Worm (Caenorhabditis elegans) whole organism, L3 larva: ENCODE results near the gene C10A4.10.
A peak's percentile ranks its signal among the peaks of the same experiment; 100 is the strongest.

Experiments used
- R02D3.7 ChIP-seq: fragments of 150-350 bp; optimal IDR thresholded peaks from 2 replicates; lab custom pipeline; 2014; ENCODE audit warnings: missing biosample characterization, missing genetic modification characterization
- ZK546.5 ChIP-seq: sonication (generic microtip); optimal IDR thresholded peaks from 2 replicates; lab custom pipeline; 2017; ENCODE audit warnings: missing biosample characterization, missing genetic modification characterization
- ama-1 ChIP-seq: fragments of 150-350 bp; optimal IDR thresholded peaks from 2 replicates; lab custom pipeline; 2018
- egl-27 ChIP-seq: sonication (generic microtip); optimal IDR thresholded peaks from 4 replicates; lab custom pipeline; 2017; ENCODE audit warnings: missing biosample characterization, missing genetic modification reagents, missing genetic modification characterization
- egl-5 ChIP-seq: fragments of 150-350 bp; optimal IDR thresholded peaks from 2 replicates; lab custom pipeline; 2017; ENCODE audit warnings: missing biosample characterization, missing genetic modification reagents, missing genetic modification characterization, inconsistent platforms
- elt-1 ChIP-seq: fragments of 150-350 bp; optimal IDR thresholded peaks from 2 replicates; lab custom pipeline; 2014; ENCODE audit warnings: missing biosample characterization, missing genetic modification characterization
- elt-2 ChIP-seq: sonication (generic microtip); optimal IDR thresholded peaks from 2 replicates; lab custom pipeline; 2016; ENCODE audit warnings: missing genetic modification reagents, mild to moderate bottlenecking, missing genetic modification characterization, missing compliant biosample characterization
- fkh-10 ChIP-seq: sonication (generic microtip); optimal IDR thresholded peaks from 2 replicates; lab custom pipeline; 2017; ENCODE audit warnings: missing biosample characterization, missing genetic modification reagents, missing genetic modification characterization
- fkh-2 ChIP-seq: fragments of 150-350 bp; optimal IDR thresholded peaks from 2 replicates; lab custom pipeline; 2014; ENCODE audit warnings: missing biosample characterization, missing genetic modification reagents, missing genetic modification characterization
- jun-1 ChIP-seq: fragments of 150-350 bp; optimal IDR thresholded peaks from 2 replicates; lab custom pipeline; 2014; ENCODE audit warnings: missing biosample characterization, missing genetic modification reagents, missing genetic modification characterization
- lin-15B ChIP-seq: fragments of 150-350 bp; optimal IDR thresholded peaks from 2 replicates; lab custom pipeline; 2014; ENCODE audit warnings: missing biosample characterization, missing genetic modification characterization
- lin-39 ChIP-seq: fragments of 150-350 bp; optimal IDR thresholded peaks from 2 replicates; lab custom pipeline; 2018; ENCODE audit warnings: missing biosample characterization, missing genetic modification reagents, missing genetic modification characterization
- lsy-12 ChIP-seq: sonication (generic microtip); optimal IDR thresholded peaks from 2 replicates; lab custom pipeline; 2016; ENCODE audit warnings: mild to moderate bottlenecking, missing genetic modification characterization, missing compliant biosample characterization
- mdl-1 ChIP-seq: fragments of 150-350 bp; optimal IDR thresholded peaks from 2 replicates; lab custom pipeline; 2014; ENCODE audit warnings: missing biosample characterization, missing genetic modification characterization
- mml-1 ChIP-seq: fragments of 150-350 bp; sonication (generic microtip); optimal IDR thresholded peaks from 3 replicates; lab custom pipeline; 2014; ENCODE audit warnings: missing biosample characterization, missing genetic modification characterization
- nfya-1 ChIP-seq: sonication (generic microtip); optimal IDR thresholded peaks from 2 replicates; lab custom pipeline; 2017; ENCODE audit warnings: missing genetic modification characterization, mild to moderate bottlenecking, missing compliant biosample characterization, antibody characterized with exemption, moderate library complexity; ENCODE audit not compliant: insufficient read depth
- nhr-11 ChIP-seq: fragments of 150-350 bp; optimal IDR thresholded peaks from 2 replicates; lab custom pipeline; 2014; ENCODE audit warnings: missing biosample characterization, missing genetic modification characterization
- nhr-25 ChIP-seq: sonication (generic microtip); optimal IDR thresholded peaks from 2 replicates; lab custom pipeline; 2017; ENCODE audit warnings: missing biosample characterization, missing genetic modification characterization
- nhr-43 ChIP-seq: sonication (generic microtip); optimal IDR thresholded peaks from 2 replicates; lab custom pipeline; 2016; ENCODE audit warnings: mild to moderate bottlenecking, missing genetic modification characterization, missing compliant biosample characterization; ENCODE audit not compliant: poor library complexity, severe bottlenecking
- nhr-67 ChIP-seq: fragments of 150-350 bp; optimal IDR thresholded peaks from 2 replicates; lab custom pipeline; 2014; ENCODE audit warnings: missing biosample characterization, missing genetic modification characterization
- nhr-76 ChIP-seq: fragments of 150-350 bp; sonication (generic microtip); optimal IDR thresholded peaks from 5 replicates; lab custom pipeline; 2014; ENCODE audit warnings: missing biosample characterization, missing genetic modification characterization
- pha-4 ChIP-seq: fragments of 150-350 bp; optimal IDR thresholded peaks from 2 replicates; lab custom pipeline; 2014; ENCODE audit warnings: missing biosample characterization, missing genetic modification reagents, missing genetic modification characterization
- pqm-1 ChIP-seq: fragments of 150-350 bp; optimal IDR thresholded peaks from 2 replicates; lab custom pipeline; 2017; ENCODE audit warnings: missing biosample characterization, missing genetic modification characterization, inconsistent platforms
- sea-2 ChIP-seq: fragments of 150-350 bp; sonication (generic microtip); optimal IDR thresholded peaks from 4 replicates; lab custom pipeline; 2014; ENCODE audit warnings: missing biosample characterization, missing genetic modification reagents, missing genetic modification characterization
- tbx-2 ChIP-seq: sonication (generic microtip); optimal IDR thresholded peaks from 2 replicates; lab custom pipeline; 2016; ENCODE audit warnings: mild to moderate bottlenecking, missing genetic modification characterization, missing compliant biosample characterization
- unc-39 ChIP-seq: sonication (generic microtip); optimal IDR thresholded peaks from 4 replicates; lab custom pipeline; 2017; ENCODE audit warnings: missing biosample characterization, missing genetic modification characterization
- unc-62 ChIP-seq: fragments of 150-350 bp; sonication (generic microtip); optimal IDR thresholded peaks from 4 replicates; lab custom pipeline; 2014; ENCODE audit warnings: missing biosample characterization, missing genetic modification reagents, missing genetic modification characterization
- zag-1 ChIP-seq: fragments of 150-350 bp; optimal IDR thresholded peaks from 2 replicates; lab custom pipeline; 2014; ENCODE audit warnings: missing biosample characterization, missing genetic modification characterization
- ztf-11 ChIP-seq: fragments of 150-350 bp; optimal IDR thresholded peaks from 2 replicates; lab custom pipeline; 2014; ENCODE audit warnings: missing biosample characterization, missing genetic modification characterization
- ztf-4 ChIP-seq: fragments of 150-350 bp; optimal IDR thresholded peaks from 2 replicates; lab custom pipeline; 2014; ENCODE audit warnings: missing biosample characterization, missing genetic modification characterization

C10A4.10 gene

DNA sequence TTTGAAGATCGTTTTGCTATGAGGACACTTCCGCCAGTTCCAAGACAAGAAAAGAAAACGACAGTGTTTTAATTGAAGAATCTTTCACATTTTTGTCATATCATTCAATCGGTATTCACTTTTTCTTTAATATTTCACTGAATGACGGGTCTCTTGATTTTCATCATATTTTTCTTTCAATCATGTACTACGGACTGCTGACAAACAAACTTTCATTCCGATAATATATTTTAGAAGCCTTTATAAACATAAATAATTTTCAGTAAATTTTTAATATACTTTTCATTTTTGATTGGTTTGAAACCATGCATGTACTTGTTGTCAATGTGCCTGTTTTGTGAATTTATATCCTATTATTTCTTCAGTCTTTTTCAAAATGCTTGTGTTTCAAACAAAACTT, 34.6 kb downstream of the C10A4.10 start, which contains the start of gene clc-5:
Gene clc-5, plus strand, starts transcription at position 301 of the 400 bp plus-strand sequence.
- no peak for TF ChIP-seq nhr-67 (tag; lab: Kevin White, UChicago)
- TF ChIP-seq ZK546.5 (tag; lab: Kevin White, UChicago): no peak
- no peak for TF ChIP-seq unc-39
- TF ChIP-seq nhr-76 (tag; lab: Kevin White, UChicago): no peak
- no peak for TF ChIP-seq ztf-11 (tag; lab: Kevin White, UChicago)
- no peak for TF ChIP-seq ama-1 (lab: Kevin White, UChicago)
- no peak for TF ChIP-seq egl-27 (tag; lab: Kevin White, UChicago)
- TF ChIP-seq pha-4 (tag; lab: Kevin White, UChicago): no peak
- TF ChIP-seq mml-1 (tag; lab: Kevin White, UChicago): no peak
- TF ChIP-seq ztf-4 (tag; lab: Kevin White, UChicago): no peak
- TF ChIP-seq nhr-11 (tag; lab: Kevin White, UChicago): no peak
- no peak for TF ChIP-seq elt-1 (tag; lab: Kevin White, UChicago)
- no peak for TF ChIP-seq egl-5 (tag; lab: Kevin White, UChicago)
- TF ChIP-seq tbx-2 (tag; lab: Kevin White, UChicago): no peak
- TF ChIP-seq unc-62 (GFP tag; lab: Kevin White, UChicago): no peak
- no peak for TF ChIP-seq lin-15B (tag; lab: Kevin White, UChicago)
- no peak for TF ChIP-seq fkh-2 (tag; lab: Kevin White, UChicago)
- TF ChIP-seq, all 47 proteins: peak for 0

DNA sequence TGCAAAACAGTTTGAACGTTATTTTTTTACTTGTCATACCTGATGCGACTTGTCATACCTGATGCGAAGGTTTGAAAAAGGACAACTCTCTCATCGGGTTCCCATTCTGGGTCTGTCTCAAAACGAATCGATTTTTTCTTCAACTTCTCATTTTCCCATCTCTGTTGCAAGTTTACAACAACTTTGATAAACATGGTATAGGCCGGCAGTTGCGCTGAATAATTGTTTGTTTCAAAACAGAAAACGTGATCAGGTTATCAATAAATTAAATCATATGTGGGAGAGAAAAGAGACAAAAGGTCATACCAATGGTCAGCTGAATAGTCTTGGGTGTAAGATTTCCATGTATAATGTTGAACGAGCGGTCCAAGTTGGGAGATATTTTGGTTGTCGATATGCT, 38.2 kb downstream of the C10A4.10 start:
- TF ChIP-seq pqm-1 (tag; lab: Kevin White, UChicago) (no peak), jun-1 (tag; lab: Kevin White, UChicago) (peak; percentile 6), egl-5 (tag; lab: Kevin White, UChicago) (no peak)

DNA sequence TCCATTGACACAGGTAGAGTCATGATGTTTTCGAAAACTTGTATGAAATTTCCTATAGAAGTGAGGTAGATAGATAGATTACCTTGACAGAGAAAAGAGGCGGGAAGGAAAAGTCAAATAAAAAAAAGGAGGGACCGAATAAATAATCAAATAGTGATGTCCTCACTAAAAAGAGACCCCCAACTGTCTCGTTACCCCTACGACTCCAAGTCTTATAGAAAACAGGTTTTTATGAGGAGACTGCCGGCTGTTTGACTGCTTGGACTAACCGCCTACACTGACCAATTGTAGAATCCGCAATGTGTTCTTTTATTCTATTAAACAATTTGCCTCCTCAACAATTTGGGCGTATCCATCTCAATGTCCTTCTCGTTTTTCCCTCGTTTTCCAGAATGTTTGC, 39.3 kb downstream of the C10A4.10 start, which contains the start of gene C01C10.2:
Gene C01C10.2, minus strand, starts transcription at position 170 of the 400 bp plus-strand sequence.
- TF ChIP-seq lsy-12 (tag; lab: Kevin White, UChicago) (no peak), egl-5 (tag; lab: Kevin White, UChicago) (peak; percentile 2), nfya-1 (peak; percentile 39), lin-39 (tag; lab: Kevin White, UChicago) (no peak), mdl-1 (tag; lab: Kevin White, UChicago) (no peak), mml-1 (tag; lab: Kevin White, UChicago) (no peak), nhr-25 (tag; lab: Kevin White, UChicago) (peak; percentile 46)

DNA sequence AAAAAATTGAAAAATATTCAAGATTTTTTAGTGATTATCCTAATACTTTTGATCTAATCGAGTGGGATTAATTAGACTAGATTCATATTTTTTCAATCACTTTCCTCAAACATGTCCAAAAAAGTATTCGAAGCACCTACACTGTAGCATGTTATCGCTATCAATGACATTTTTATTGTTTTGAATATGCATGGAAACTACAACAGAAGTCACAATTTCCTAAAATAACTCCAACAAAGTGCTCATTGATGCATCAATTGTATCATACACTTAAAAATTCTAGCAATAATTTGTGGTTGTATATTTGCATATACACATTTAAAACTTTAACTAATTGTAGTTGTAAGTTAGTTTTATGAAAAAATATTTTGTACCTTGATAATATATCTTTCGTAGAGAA, 41.4 kb downstream of the C10A4.10 start:
- no peak for TF ChIP-seq zag-1 (tag; lab: Kevin White, UChicago)
- TF ChIP-seq R02D3.7 (tag; lab: Kevin White, UChicago): no peak
- no peak for TF ChIP-seq fkh-10 (GFP tag; lab: Kevin White, UChicago)
- TF ChIP-seq pqm-1 (tag; lab: Kevin White, UChicago): peak; percentile 81
- TF ChIP-seq elt-2 (tag; lab: Kevin White, UChicago): peak; percentile 34
- no peak for TF ChIP-seq tbx-2 (tag; lab: Kevin White, UChicago)
- no peak for TF ChIP-seq elt-1 (tag; lab: Kevin White, UChicago)
- no peak for TF ChIP-seq nhr-43

DNA sequence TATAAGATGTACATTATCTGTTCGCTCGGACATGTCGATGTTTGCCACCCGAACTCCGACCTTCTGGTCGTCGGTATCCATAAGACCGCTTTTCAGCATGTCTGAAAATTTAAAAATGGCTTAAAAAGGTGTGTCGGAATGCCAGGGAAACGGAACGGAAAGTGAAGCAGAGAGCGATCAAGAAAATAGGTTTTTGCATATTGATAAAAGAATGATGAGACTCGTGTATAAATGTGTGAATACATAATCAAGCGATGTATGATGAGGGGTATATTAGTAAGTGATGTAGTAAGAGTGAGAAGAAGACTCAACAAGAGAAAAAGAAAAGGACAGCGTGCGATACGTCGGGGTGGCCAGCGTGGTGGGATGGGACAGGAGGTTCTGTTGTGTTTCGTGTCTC, 43.8 kb downstream of the C10A4.10 start, which contains the start of gene acl-12:
Gene acl-12, minus strand, starts transcription at position 101 of the 400 bp plus-strand sequence.
- TF ChIP-seq sea-2: no peak
- peak; percentile 29 for TF ChIP-seq nfya-1

DNA sequence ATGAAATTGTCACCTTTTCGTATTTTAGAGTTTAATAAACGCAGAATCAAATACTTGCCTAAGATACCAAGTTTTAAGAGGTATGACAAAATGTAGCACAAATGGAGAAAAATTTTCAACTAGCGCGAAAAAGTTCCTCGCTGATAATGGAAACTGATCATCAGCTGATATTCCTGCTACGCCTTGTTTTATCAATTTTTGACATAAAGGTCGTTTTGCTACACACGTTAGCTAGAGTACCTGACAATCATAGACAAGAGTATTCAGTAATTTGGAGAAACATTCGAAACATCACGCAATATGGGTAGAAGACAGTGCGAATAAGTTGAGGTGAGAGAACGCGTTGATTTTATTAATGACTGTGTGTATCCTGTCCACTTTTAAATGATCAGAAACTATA, 47.0 kb downstream of the C10A4.10 start:
- TF ChIP-seq pqm-1 (tag; lab: Kevin White, UChicago): peak; percentile 65
- TF ChIP-seq elt-2 (tag; lab: Kevin White, UChicago): peak; percentile 66
- TF ChIP-seq lin-15B (tag; lab: Kevin White, UChicago): no peak
